Worm (Caenorhabditis elegans): Measurements from ENCODE around the gene C33D9.3.

DNA sequence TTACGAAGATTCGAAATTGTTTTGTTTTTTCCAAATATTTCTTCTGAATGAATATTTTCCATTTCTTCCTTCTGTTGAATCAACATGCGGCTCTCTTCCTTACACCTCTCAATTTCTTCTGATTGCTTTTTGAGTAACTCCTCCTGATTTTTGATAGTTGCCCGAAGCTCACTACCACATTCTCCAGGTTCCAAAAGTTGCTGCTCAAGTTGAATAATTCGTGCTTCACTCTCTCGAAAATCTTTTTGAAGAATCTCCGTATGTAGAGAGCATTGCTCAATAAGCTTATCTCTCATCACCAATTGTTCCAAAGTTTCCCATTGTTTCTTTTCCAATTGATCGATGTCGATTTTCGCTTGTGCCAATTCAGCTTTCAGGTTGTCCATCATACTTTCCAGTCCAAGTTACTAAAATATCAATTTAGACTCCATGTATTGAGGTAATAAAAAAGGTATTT is 19.9 kb downstream of the C33D9.3 start, which contains the start of gene F20C5.6:
- TF ChIP-seq ama-1 (optimal IDR thresholded peaks at IDR 0.05) (peak; percentile 93), pes-1 (GFP tag; IDR thresholded peaks at IDR 0.05) (no peak), sea-1 (GFP tag; conservative IDR thresholded peaks at IDR 0.05) (no peak), tbx-37 (GFP tag; conservative IDR thresholded peaks at IDR 0.05) (no peak), B0310.2 (tag; optimal IDR thresholded peaks at IDR 0.05) (no peak), aly-1 (tag; optimal IDR thresholded peaks at IDR 0.05) (no peak), flt-1 (GFP tag; IDR thresholded peaks at IDR 0.05) (no peak), hnd-1 (tag; optimal IDR thresholded peaks at IDR 0.05) (no peak), hmg-4 (GFP tag; optimal IDR thresholded peaks at IDR 0.05) (no peak), tbx-11 (GFP tag; IDR thresholded peaks at IDR 0.05) (no peak), ceh-36 (tag; optimal IDR thresholded peaks at IDR 0.05) (no peak)
